Worm (Caenorhabditis elegans) whole organism, mixed stage, embryonic: ENCODE measurements around the gene best-9.

Experiments
- blmp-1 ChIP-seq: fragments of 150-350 bp; optimal IDR thresholded peaks from 2 replicates; lab custom pipeline; 2014; ENCODE audit warnings: missing biosample characterization, missing genetic modification characterization
- cnd-1 ChIP-seq: fragments of 200-800 bp; sonication (Bioruptor generic); optimal IDR thresholded peaks from 2 replicates; lab custom pipeline; 2018; ENCODE audit warnings: mild to moderate bottlenecking, missing genetic modification characterization, missing compliant biosample characterization
- elt-3 ChIP-seq: fragments of 150-350 bp; optimal IDR thresholded peaks from 2 replicates; lab custom pipeline; 2014; ENCODE audit warnings: missing biosample characterization, missing genetic modification characterization
- flh-1 ChIP-seq: fragments of 200-800 bp; sonication (Bioruptor generic); optimal IDR thresholded peaks from 2 replicates; lab custom pipeline; 2018; ENCODE audit warnings: mild to moderate bottlenecking, missing genetic modification characterization, moderate library complexity, missing compliant biosample characterization
- mab-5 ChIP-seq: fragments of 150-350 bp; optimal IDR thresholded peaks from 2 replicates; lab custom pipeline; 2014; ENCODE audit warnings: missing biosample characterization, missing genetic modification characterization
- mep-1 ChIP-seq: fragments of 150-350 bp; optimal IDR thresholded peaks from 2 replicates; lab custom pipeline; 2017; ENCODE audit warnings: missing biosample characterization, missing genetic modification reagents, missing genetic modification characterization, inconsistent platforms
- nhr-12 ChIP-seq: fragments of 150-350 bp; optimal IDR thresholded peaks from 2 replicates; lab custom pipeline; 2014; ENCODE audit warnings: missing biosample characterization, missing genetic modification characterization
- nhr-237 ChIP-seq: fragments of 150-350 bp; optimal IDR thresholded peaks from 2 replicates; lab custom pipeline; 2014; ENCODE audit warnings: missing biosample characterization, missing genetic modification characterization
- nhr-28 ChIP-seq: fragments of 150-350 bp; optimal IDR thresholded peaks from 2 replicates; lab custom pipeline; 2014; ENCODE audit warnings: missing biosample characterization, missing genetic modification characterization
- unc-39 ChIP-seq: fragments of 150-350 bp; optimal IDR thresholded peaks from 2 replicates; lab custom pipeline; 2014; ENCODE audit warnings: missing biosample characterization, missing genetic modification characterization
- unc-62 ChIP-seq: fragments of 150-350 bp; optimal IDR thresholded peaks from 2 replicates; lab custom pipeline; 2014; ENCODE audit warnings: missing biosample characterization, missing genetic modification reagents, missing genetic modification characterization
- ztf-11 ChIP-seq: fragments of 150-350 bp; optimal IDR thresholded peaks from 2 replicates; lab custom pipeline; 2014; ENCODE audit warnings: missing biosample characterization, missing genetic modification characterization

- TF ChIP-seq mep-1 (tag; lab: Kevin White, UChicago) (no peak), elt-3 (tag; lab: Kevin White, UChicago) (no peak), ztf-11 (tag; lab: Kevin White, UChicago) (no peak), unc-39 (no peak), nhr-12 (no peak), nhr-28 (tag; lab: Kevin White, UChicago) (no peak), nhr-237 (tag; lab: Kevin White, UChicago) (no peak), mab-5 (no peak), cnd-1 (tag; lab: Kevin White, UChicago) (no peak), unc-62 (no peak), blmp-1 (tag; lab: Kevin White, UChicago) (no peak), flh-1 (GFP tag; lab: Kevin White, UChicago) (no peak)
Measured at ce11 chrIV:6542962-6543361, 17.6 kb upstream of the best-9 start.
